Fruit fly (Drosophila melanogaster): ENCODE data around the gene CG13248.

CG13248 gene

DNA sequence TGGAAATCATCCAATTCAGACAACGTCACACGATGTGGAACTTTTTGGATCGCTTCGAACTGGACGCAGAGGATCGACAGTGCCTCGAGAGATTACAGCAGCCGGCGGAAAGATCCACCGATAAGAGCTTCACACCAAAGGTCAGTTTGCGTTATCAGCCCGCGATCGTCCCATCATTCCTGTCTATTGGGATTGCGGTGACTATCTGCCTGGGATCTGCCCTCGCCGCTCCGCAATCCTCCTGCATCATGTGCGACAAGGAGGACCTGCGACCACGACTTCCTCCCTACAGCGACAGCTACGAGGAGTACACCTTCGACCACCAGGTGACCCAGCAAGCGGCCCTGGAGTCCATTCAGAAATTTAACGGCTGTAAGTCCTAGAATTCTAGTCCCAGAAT lies 35.7 kb upstream of the CG13248 start:
- no peak for TF ChIP-seq Crg-1 (GFP tag; optimal IDR thresholded peaks at IDR 0.05)
- TF ChIP-seq cnc (optimal IDR thresholded peaks at IDR 0.05) = no peak
- no peak for TF ChIP-seq bab1 (GFP tag; optimal IDR thresholded peaks at IDR 0.05)
- TF ChIP-seq CG1620 (GFP tag; optimal IDR thresholded peaks at IDR 0.05) = no peak
- no peak for TF ChIP-seq CG14711 (tag; optimal IDR thresholded peaks at IDR 0.05)
- no peak for TF ChIP-seq Hr96 (GFP tag; optimal IDR thresholded peaks at IDR 0.05)
- peak; percentile 34 for TF ChIP-seq Mnt (GFP tag; optimal IDR thresholded peaks at IDR 0.05)
- TF ChIP-seq cic (GFP tag; optimal IDR thresholded peaks at IDR 0.05) = peak; percentile 36

DNA sequence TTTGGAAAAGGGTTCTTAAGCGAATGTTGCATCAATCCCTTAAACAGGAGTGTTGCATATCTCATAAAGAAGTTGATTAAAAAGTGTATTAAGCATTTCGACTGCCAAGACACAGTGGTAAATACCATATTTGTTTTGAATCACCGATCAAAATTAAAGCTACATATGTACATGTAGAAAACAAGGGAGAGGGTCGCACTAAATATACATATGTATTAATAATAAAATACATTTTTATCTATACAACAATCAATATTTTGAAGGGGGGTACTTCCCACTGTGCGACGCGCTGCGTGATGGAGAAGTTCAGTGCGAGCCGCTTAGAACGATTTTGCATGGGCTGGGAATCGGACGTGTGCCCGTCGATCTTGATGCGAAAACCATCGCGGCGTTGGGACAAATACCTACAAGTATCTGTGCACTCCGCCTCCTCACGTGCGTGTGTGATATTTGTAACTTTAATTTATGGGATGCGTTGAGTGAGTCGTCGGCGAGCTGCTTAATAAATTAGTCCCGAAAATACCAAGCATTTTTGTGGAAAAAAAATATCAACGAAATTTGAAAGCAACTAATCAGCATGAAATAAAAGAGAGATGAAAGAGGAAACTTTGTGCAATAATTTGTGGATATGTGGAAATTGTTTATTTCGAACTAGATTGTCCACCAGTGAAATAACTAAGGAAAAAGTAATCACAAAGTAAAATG lies 34.6 kb upstream of the CG13248 start:
- TF ChIP-seq Clk (GFP tag; optimal IDR thresholded peaks at IDR 0.05) = peak; percentile 49
- TF ChIP-seq cic (GFP tag; optimal IDR thresholded peaks at IDR 0.05) = peak; percentile 9
- TF ChIP-seq pad (GFP tag; optimal IDR thresholded peaks at IDR 0.05) = peak; percentile 41
- peak; percentile 3 for TF ChIP-seq Crg-1 (GFP tag; optimal IDR thresholded peaks at IDR 0.05)
- TF ChIP-seq CG12768 (GFP tag; optimal IDR thresholded peaks at IDR 0.05) = peak; percentile 91
- TF ChIP-seq CG7045 (GFP tag; optimal IDR thresholded peaks at IDR 0.05) = peak; percentile 76
- TF ChIP-seq kay (GFP tag; ENCODE audit: borderline replicate concordance) = peak; percentile 86
- TF ChIP-seq cnc (optimal IDR thresholded peaks at IDR 0.05) = no peak
- peak; percentile 88 for TF ChIP-seq CG11617 (GFP tag; optimal IDR thresholded peaks at IDR 0.05)
- peak; percentile 41 for TF ChIP-seq tj (GFP tag; optimal IDR thresholded peaks at IDR 0.05)
- TF ChIP-seq bab1 (GFP tag; optimal IDR thresholded peaks at IDR 0.05) = peak; percentile 68
- peak; percentile 18 for TF ChIP-seq CG1620 (GFP tag; optimal IDR thresholded peaks at IDR 0.05)
- peak; percentile 90 for TF ChIP-seq CG7101 (tag; optimal IDR thresholded peaks at IDR 0.05)
- TF ChIP-seq CG14711 (tag; optimal IDR thresholded peaks at IDR 0.05) = peak; percentile 85
- peak; percentile 89 for TF ChIP-seq CG33017 (tag; optimal IDR thresholded peaks at IDR 0.05)
- peak; percentile 8 for TF ChIP-seq toe (GFP tag; optimal IDR thresholded peaks at IDR 0.05)
- TF ChIP-seq ovo (GFP tag; optimal IDR thresholded peaks at IDR 0.05) = no peak
- TF ChIP-seq Hr96 (GFP tag; optimal IDR thresholded peaks at IDR 0.05) = peak; percentile 61
- peak; percentile 57 for TF ChIP-seq Mnt (GFP tag; optimal IDR thresholded peaks at IDR 0.05)
- TF ChIP-seq CG5204 (GFP tag; optimal IDR thresholded peaks at IDR 0.05) = peak; percentile 32

- no peak for TF ChIP-seq CG1620 (GFP tag; optimal IDR thresholded peaks at IDR 0.05)
- TF ChIP-seq Mnt (GFP tag; optimal IDR thresholded peaks at IDR 0.05) = no peak
- no peak for TF ChIP-seq CG14711 (tag; optimal IDR thresholded peaks at IDR 0.05)
- no peak for TF ChIP-seq CG12768 (GFP tag; optimal IDR thresholded peaks at IDR 0.05)
- TF ChIP-seq bab1 (GFP tag; optimal IDR thresholded peaks at IDR 0.05) = no peak
- no peak for TF ChIP-seq CG11617 (GFP tag; optimal IDR thresholded peaks at IDR 0.05)
- no peak for TF ChIP-seq CG33017 (tag; optimal IDR thresholded peaks at IDR 0.05)
- TF ChIP-seq pad (GFP tag; optimal IDR thresholded peaks at IDR 0.05) = no peak
- TF ChIP-seq toe (GFP tag; optimal IDR thresholded peaks at IDR 0.05) = no peak
- TF ChIP-seq tj (GFP tag; optimal IDR thresholded peaks at IDR 0.05) = no peak
- TF ChIP-seq CG7101 (tag; optimal IDR thresholded peaks at IDR 0.05) = no peak
- TF ChIP-seq kay (GFP tag; ENCODE audit: borderline replicate concordance) = no peak
- TF ChIP-seq Crg-1 (GFP tag; optimal IDR thresholded peaks at IDR 0.05) = no peak
- no peak for TF ChIP-seq CG5204 (GFP tag; optimal IDR thresholded peaks at IDR 0.05)
- no peak for TF ChIP-seq cnc (optimal IDR thresholded peaks at IDR 0.05)
- no peak for TF ChIP-seq cic (GFP tag; optimal IDR thresholded peaks at IDR 0.05)
These were observed 32.4 kb upstream of the CG13248 start for dm6 chr3L:20442674-20443313.

DNA sequence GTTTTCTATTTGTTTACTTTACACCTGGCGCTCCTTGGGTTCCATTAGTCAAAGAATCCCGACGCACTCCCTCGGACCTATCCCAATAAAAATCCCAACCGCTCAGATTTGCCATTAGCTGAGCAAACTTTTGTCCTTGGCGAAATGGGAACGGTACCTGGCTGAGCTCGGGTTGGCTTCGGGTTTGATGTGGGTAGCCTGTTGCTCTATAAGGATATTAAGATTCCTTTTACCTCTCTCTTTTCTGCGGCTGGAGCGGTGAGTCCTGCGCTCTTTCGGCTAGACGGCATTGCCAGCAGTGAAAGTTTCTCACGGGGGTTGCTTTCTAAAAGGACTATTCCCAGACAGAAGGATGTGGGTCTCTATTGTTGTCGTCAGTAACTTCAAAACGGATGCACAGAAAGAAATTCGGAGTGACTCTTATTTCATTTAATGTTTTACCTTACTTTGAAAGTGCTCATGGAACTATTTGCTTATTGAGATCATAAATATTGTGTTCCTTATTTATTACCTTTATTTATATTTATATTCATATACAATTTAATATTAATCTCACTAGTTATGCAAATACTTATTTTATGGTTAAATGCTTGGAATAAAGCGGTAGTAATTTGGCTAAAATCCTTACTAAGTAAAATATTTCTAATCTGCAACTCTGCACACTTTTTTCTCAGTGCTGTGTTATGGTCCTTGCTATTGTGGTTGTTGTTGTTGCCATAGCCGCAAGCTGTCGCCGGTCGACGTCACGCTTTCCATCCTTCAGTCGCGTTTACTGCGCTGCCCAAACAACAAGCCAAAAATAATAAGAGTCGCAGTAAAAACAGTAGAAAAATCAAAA lies 31.5 kb upstream of the CG13248 start, which contains the start of gene CG5910:
CG5910 (plus strand) TSS at position 788 of the 838 bp plus-strand sequence.
- TF ChIP-seq CG12768 (GFP tag; optimal IDR thresholded peaks at IDR 0.05) (no peak), cic (GFP tag; optimal IDR thresholded peaks at IDR 0.05) (no peak), CG1620 (GFP tag; optimal IDR thresholded peaks at IDR 0.05) (no peak), cnc (optimal IDR thresholded peaks at IDR 0.05) (no peak), tj (GFP tag; optimal IDR thresholded peaks at IDR 0.05) (no peak), CG14711 (tag; optimal IDR thresholded peaks at IDR 0.05) (peak; percentile 18), CG7045 (GFP tag; optimal IDR thresholded peaks at IDR 0.05) (peak; percentile 7)

- TF ChIP-seq cic (GFP tag; optimal IDR thresholded peaks at IDR 0.05) (no peak), bab1 (GFP tag; optimal IDR thresholded peaks at IDR 0.05) (no peak), tj (GFP tag; optimal IDR thresholded peaks at IDR 0.05) (no peak), pad (GFP tag; optimal IDR thresholded peaks at IDR 0.05) (no peak), Crg-1 (GFP tag; optimal IDR thresholded peaks at IDR 0.05) (no peak)
These were observed 30.6 kb upstream of the CG13248 start for dm6 chr3L:20440902-20441429.

DNA sequence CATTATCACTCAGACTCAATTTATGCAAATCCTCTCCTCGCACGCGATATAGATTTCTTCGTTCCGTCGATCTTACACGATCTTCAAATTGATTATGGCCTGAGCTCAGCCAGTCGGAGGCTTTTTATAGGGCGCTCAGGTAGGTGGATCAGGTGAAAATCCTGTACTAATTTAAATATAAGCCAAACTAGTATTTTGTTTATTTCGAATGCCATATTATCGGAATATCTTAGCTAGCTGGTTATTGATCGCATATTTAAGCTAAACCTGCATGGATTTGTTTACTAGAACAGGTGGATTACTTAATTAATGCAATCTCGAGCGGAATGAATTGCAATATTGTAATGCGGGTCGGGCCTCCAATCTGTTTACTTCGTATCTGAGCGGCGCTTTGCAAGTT lies 29.4 kb upstream of the CG13248 start, which contains the start of gene Hpd:
Hpd (minus strand) TSS at position 101 of the 400 bp plus-strand sequence.
- TF ChIP-seq kay (GFP tag; ENCODE audit: borderline replicate concordance) = no peak
- TF ChIP-seq cnc (optimal IDR thresholded peaks at IDR 0.05) = no peak
- TF ChIP-seq CG33017 (tag; optimal IDR thresholded peaks at IDR 0.05) = no peak
- no peak for TF ChIP-seq CG11617 (GFP tag; optimal IDR thresholded peaks at IDR 0.05)
- no peak for TF ChIP-seq ovo (GFP tag; optimal IDR thresholded peaks at IDR 0.05)
- TF ChIP-seq Hr96 (GFP tag; optimal IDR thresholded peaks at IDR 0.05) = no peak
- no peak for TF ChIP-seq cic (GFP tag; optimal IDR thresholded peaks at IDR 0.05)
- no peak for TF ChIP-seq CG12768 (GFP tag; optimal IDR thresholded peaks at IDR 0.05)
- no peak for TF ChIP-seq CG14711 (tag; optimal IDR thresholded peaks at IDR 0.05)
- TF ChIP-seq CG5204 (GFP tag; optimal IDR thresholded peaks at IDR 0.05) = no peak
- TF ChIP-seq CG1620 (GFP tag; optimal IDR thresholded peaks at IDR 0.05) = no peak
- no peak for TF ChIP-seq Crg-1 (GFP tag; optimal IDR thresholded peaks at IDR 0.05)
- TF ChIP-seq pad (GFP tag; optimal IDR thresholded peaks at IDR 0.05) = no peak
- TF ChIP-seq tj (GFP tag; optimal IDR thresholded peaks at IDR 0.05) = no peak
- no peak for TF ChIP-seq Clk (GFP tag; optimal IDR thresholded peaks at IDR 0.05)
- TF ChIP-seq toe (GFP tag; optimal IDR thresholded peaks at IDR 0.05) = no peak
- TF ChIP-seq Mnt (GFP tag; optimal IDR thresholded peaks at IDR 0.05) = no peak
- no peak for TF ChIP-seq CG7101 (tag; optimal IDR thresholded peaks at IDR 0.05)
- no peak for TF ChIP-seq bab1 (GFP tag; optimal IDR thresholded peaks at IDR 0.05)
- TF ChIP-seq CG7045 (GFP tag; optimal IDR thresholded peaks at IDR 0.05) = no peak
